Fruit fly (Drosophila melanogaster) whole organism, pupa: ENCODE results near the gene Cyp313a5.

Experiments
- CG12605 ChIP-seq: fragments of 200-800 bp; sonication (Bioruptor generic); IDR thresholded peaks from 2 replicates; pipeline ENCODE4 v1.3.6; 2022; ENCODE audit warnings: missing biosample characterization, missing genetic modification characterization
- CG13204 ChIP-seq: fragments of 200-800 bp; sonication (Bioruptor generic); optimal IDR thresholded peaks from 2 replicates; lab custom pipeline; 2018; ENCODE audit warnings: missing biosample characterization, mild to moderate bottlenecking, missing genetic modification characterization, moderate library complexity
- CG14655 ChIP-seq: fragments of 200-800 bp; sonication (Bioruptor generic); optimal IDR thresholded peaks from 3 replicates; lab custom pipeline; 2017; ENCODE audit warnings: mild to moderate bottlenecking, missing biosample characterization, missing genetic modification reagents, missing genetic modification characterization
- CG15710 ChIP-seq: fragments of 200-800 bp; sonication (Bioruptor generic); optimal IDR thresholded peaks from 2 replicates; lab custom pipeline; 2018; ENCODE audit warnings: missing biosample characterization, mild to moderate bottlenecking, missing genetic modification characterization, moderate library complexity
- CG34367 ChIP-seq: fragments of 200-800 bp; sonication (Bioruptor generic); optimal IDR thresholded peaks from 2 replicates; lab custom pipeline; 2018; ENCODE audit warnings: missing biosample characterization, mild to moderate bottlenecking, missing genetic modification characterization
- CG4496 ChIP-seq: fragments of 200-800 bp; sonication (Bioruptor generic); IDR thresholded peaks from 3 replicates; pipeline ENCODE4 v1.3.6; 2022; ENCODE audit warnings: missing biosample characterization, missing genetic modification characterization
- CG8159 ChIP-seq: fragments of 200-800 bp; sonication (Bioruptor generic); optimal IDR thresholded peaks from 3 replicates; lab custom pipeline; 2018; ENCODE audit warnings: missing biosample characterization, mild to moderate bottlenecking, missing genetic modification characterization, moderate library complexity
- CG8301 ChIP-seq: fragments of 200-800 bp; sonication (Bioruptor generic); optimal IDR thresholded peaks from 2 replicates; lab custom pipeline; 2018; ENCODE audit warnings: missing biosample characterization, mild to moderate bottlenecking, missing genetic modification characterization
- EcR ChIP-seq: fragments of 200-800 bp; sonication (Bioruptor generic); optimal IDR thresholded peaks from 3 replicates; lab custom pipeline; 2019; ENCODE audit warnings: missing biosample characterization, missing genetic modification characterization, mild to moderate bottlenecking, moderate library complexity, missing genetic modification reagents
- Ets98B ChIP-seq: fragments of 200-800 bp; sonication (Bioruptor generic); IDR thresholded peaks from 2 replicates; pipeline ENCODE4 v1.3.6; 2022; ENCODE audit warnings: missing biosample characterization, missing genetic modification characterization
- Pif1A ChIP-seq: fragments of 200-800 bp; sonication (Bioruptor generic); optimal IDR thresholded peaks from 3 replicates; lab custom pipeline; 2016; ENCODE audit warnings: missing biosample characterization, missing genetic modification characterization
- Snoo ChIP-seq: fragments of 200-800 bp; sonication (Bioruptor generic); optimal IDR thresholded peaks from 3 replicates; lab custom pipeline; 2017; ENCODE audit warnings: missing biosample characterization, mild to moderate bottlenecking, missing genetic modification characterization, inconsistent platforms
- gl ChIP-seq: fragments of 200-800 bp; sonication (Bioruptor generic); optimal IDR thresholded peaks from 2 replicates; lab custom pipeline; 2018; ENCODE audit warnings: missing biosample characterization, mild to moderate bottlenecking, missing genetic modification characterization

DNA sequence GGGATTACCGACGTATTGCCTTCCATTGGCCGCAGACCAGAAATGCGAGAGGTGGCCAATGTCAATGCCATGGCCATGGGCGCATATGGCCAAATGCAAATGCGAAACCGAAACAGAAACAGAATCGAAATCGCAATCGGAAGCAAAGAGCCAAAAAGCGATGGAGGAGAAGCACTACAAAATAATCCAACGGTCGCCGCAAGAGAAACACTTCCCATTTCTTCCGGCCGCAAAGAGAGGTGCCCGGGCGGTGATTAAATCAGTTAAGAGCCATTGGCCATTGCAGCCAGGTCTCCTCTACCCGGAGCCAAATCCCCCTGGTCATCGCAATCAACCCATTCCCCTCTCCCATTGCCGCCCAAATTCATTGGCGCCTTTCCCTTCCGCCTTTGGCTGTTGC lies 20.3 kb downstream of the Cyp313a5 start, which contains the start of gene CG14742:
- TF ChIP-seq Pif1A (GFP tag; lab: Kevin White, UChicago) (no peak), EcR (GFP tag; lab: Kevin White, UChicago) (no peak), Ets98B (GFP tag; lab: Robert Waterston, UW) (no peak), CG15710 (tag; lab: Kevin White, UChicago) (no peak), CG8159 (tag; lab: Kevin White, UChicago) (no peak), CG8301 (tag; lab: Kevin White, UChicago) (no peak), Snoo (no peak), CG14655 (GFP tag; lab: Kevin White, UChicago) (no peak), CG4496 (GFP tag; lab: Robert Waterston, UW) (no peak), CG12605 (no peak), CG34367 (tag; lab: Kevin White, UChicago) (no peak), gl (tag; lab: Kevin White, UChicago) (no peak), CG13204 (GFP tag; lab: Kevin White, UChicago) (no peak)
